Fruit fly (Drosophila melanogaster): Measurements from ENCODE around the gene Nelf-A.

Gene Nelf-A

DNA sequence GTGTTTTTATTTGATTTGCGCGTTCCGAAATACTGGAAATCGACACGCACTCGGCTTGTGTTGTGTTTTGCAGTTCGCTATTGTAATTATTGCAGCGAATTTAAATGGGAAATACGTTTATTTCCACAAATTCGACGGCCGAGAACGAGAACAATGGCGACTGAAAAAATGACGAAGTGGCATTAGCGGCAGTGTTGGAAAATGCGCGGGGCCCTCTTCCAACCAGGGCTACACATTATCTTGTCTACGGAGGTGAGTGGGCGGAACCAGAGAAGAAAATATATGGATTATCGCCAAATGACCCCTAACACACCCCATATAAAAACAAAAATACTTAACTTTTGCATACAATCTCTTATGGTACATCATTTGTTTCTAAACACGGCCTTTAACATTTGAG is 45.4 kb downstream of the Nelf-A start, which contains the start of gene Rab1 (continued):
- TF ChIP-seq CG13123 (GFP tag; optimal IDR thresholded peaks at IDR 0.05) (no peak), CG17359 (tag; optimal IDR thresholded peaks at IDR 0.05) (peak; percentile 22), sens-2 (GFP tag; IDR thresholded peaks at IDR 0.05) (no peak), wdn (GFP tag; IDR thresholded peaks at IDR 0.05) (no peak), NFAT (GFP tag; IDR thresholded peaks at IDR 0.05) (peak; percentile 68), CG2202 (tag; optimal IDR thresholded peaks at IDR 0.05) (no peak), CG12104 (GFP tag; optimal IDR thresholded peaks at IDR 0.05) (peak; percentile 8), Ada2b (GFP tag; IDR thresholded peaks at IDR 0.05) (no peak), chm (GFP tag; IDR thresholded peaks at IDR 0.05) (no peak), ewg (GFP tag; optimal IDR thresholded peaks at IDR 0.05) (no peak), lola (GFP tag; optimal IDR thresholded peaks at IDR 0.05) (no peak), Hmx (GFP tag; optimal IDR thresholded peaks at IDR 0.05) (no peak), sens (GFP tag) (peak; percentile 1), CG2120 (GFP tag; optimal IDR thresholded peaks at IDR 0.05) (peak; percentile 65), CG16815 (GFP tag; optimal IDR thresholded peaks at IDR 0.05) (no peak), Spps (tag; optimal IDR thresholded peaks at IDR 0.05) (no peak), CG10462 (GFP tag; optimal IDR thresholded peaks at IDR 0.05) (no peak), HHEX (GFP tag; optimal IDR thresholded peaks at IDR 0.05) (peak; percentile 45), slp2 (GFP tag; optimal IDR thresholded peaks at IDR 0.05) (peak; percentile 7), Kr (GFP tag; optimal IDR thresholded peaks at IDR 0.05) (no peak), CG7372 (GFP tag; IDR thresholded peaks at IDR 0.05) (no peak), CG32532 (GFP tag; IDR thresholded peaks at IDR 0.05) (peak; percentile 51; the same call in 1 of the 2 replicates), prd (optimal IDR thresholded peaks at IDR 0.05) (no peak), prd (GFP tag; IDR thresholded peaks at IDR 0.05) (peak; percentile 34; the same call in 1 of the 3 replicates), CG5245 (GFP tag; optimal IDR thresholded peaks at IDR 0.05) (no peak), CG7271 (tag; optimal IDR thresholded peaks at IDR 0.05) (no peak), Max (GFP tag; optimal IDR thresholded peaks at IDR 0.05) (no peak), Rx (GFP tag; IDR thresholded peaks at IDR 0.05) (no peak), sqz (GFP tag; optimal IDR thresholded peaks at IDR 0.05) (no peak), dpn (GFP tag; optimal IDR thresholded peaks at IDR 0.05) (peak; percentile 29 to 33), HmgD (GFP tag; optimal IDR thresholded peaks at IDR 0.05) (peak; percentile 18), CG9609 (GFP tag; optimal IDR thresholded peaks at IDR 0.05) (peak; percentile 40), pan (optimal IDR thresholded peaks at IDR 0.05) (no peak), pan (GFP tag; optimal IDR thresholded peaks at IDR 0.05 in 1 of 2, IDR thresholded peaks at IDR 0.05 in 1 of 2) (no peak), fd3F (GFP tag; optimal IDR thresholded peaks at IDR 0.05) (peak; percentile 4), CG10959 (GFP tag; IDR thresholded peaks at IDR 0.05) (0 out of 2 replicates have a peak, but pooled peaks have one; percentile 8), CrebB (tag; optimal IDR thresholded peaks at IDR 0.05) (no peak), schlank (tag; optimal IDR thresholded peaks at IDR 0.05) (no peak), Ssrp (tag; optimal IDR thresholded peaks at IDR 0.05) (peak; percentile 11), tup (GFP tag; optimal IDR thresholded peaks at IDR 0.05) (no peak), Ets97D (GFP tag; optimal IDR thresholded peaks at IDR 0.05) (peak; percentile 63), croc (GFP tag; conservative IDR thresholded peaks at IDR 0.05) (no peak), ab (GFP tag; optimal IDR thresholded peaks at IDR 0.05) (no peak), vvl (GFP tag; IDR thresholded peaks at IDR 0.05) (peak; percentile 71), CG30431 (GFP tag; optimal IDR thresholded peaks at IDR 0.05) (no peak), CG3163 (GFP tag; optimal IDR thresholded peaks at IDR 0.05) (no peak), lbe (GFP tag; optimal IDR thresholded peaks at IDR 0.05) (peak; percentile 16), Sox100B (GFP tag; optimal IDR thresholded peaks at IDR 0.05) (no peak), CG12071 (GFP tag; optimal IDR thresholded peaks at IDR 0.05) (peak; percentile 47), CG14441 (GFP tag; IDR thresholded peaks at IDR 0.05) (0 out of 2 replicates have a peak, but pooled peaks have one; percentile 19), NfI (GFP tag; optimal IDR thresholded peaks at IDR 0.05) (peak; percentile 46), BtbVII (GFP tag; optimal IDR thresholded peaks at IDR 0.05) (peak; percentile 56), ap (GFP tag; IDR thresholded peaks at IDR 0.05) (no peak)
